Fruit fly (Drosophila melanogaster) whole organism, embryonic: ENCODE data around the gene sky.

ENCODE experiments used
- B-H2 ChIP-seq: fragments of 200-800 bp; sonication (Bioruptor generic); optimal IDR thresholded peaks from 2 replicates; lab custom pipeline; 2018; ENCODE audit warnings: missing biosample characterization, mild to moderate bottlenecking, missing genetic modification characterization
- C15 ChIP-seq: fragments of 200-800 bp; sonication (Bioruptor generic); IDR thresholded peaks from 3 replicates; pipeline ENCODE4 v1.3.6; 2022; ENCODE audit warnings: missing biosample characterization, missing genetic modification characterization
- CG1024 ChIP-seq: fragments of 200-800 bp; sonication (Bioruptor generic); IDR thresholded peaks from 2 replicates; pipeline ENCODE4 v1.3.6; 2022; ENCODE audit warnings: missing biosample characterization, missing genetic modification characterization
- CG12236 ChIP-seq: fragments of 200-800 bp; sonication (Bioruptor generic); optimal IDR thresholded peaks from 2 replicates; lab custom pipeline; 2016; ENCODE audit warnings: missing biosample characterization, missing genetic modification characterization
- CG1529 ChIP-seq: fragments of 200-800 bp; sonication (Bioruptor generic); optimal IDR thresholded peaks from 3 replicates; lab custom pipeline; 2018; ENCODE audit warnings: missing biosample characterization, missing genetic modification characterization
- CG15479 ChIP-seq: fragments of 200-800 bp; sonication (Bioruptor generic); optimal IDR thresholded peaks from 3 replicates; lab custom pipeline; 2019; ENCODE audit warnings: missing biosample characterization, mild to moderate bottlenecking, missing genetic modification characterization, moderate library complexity
- CG1603 ChIP-seq: fragments of 200-800 bp; sonication (Bioruptor generic); optimal IDR thresholded peaks from 2 replicates; lab custom pipeline; 2019; ENCODE audit warnings: missing biosample characterization, mild to moderate bottlenecking, missing genetic modification characterization, moderate library complexity
- CG16779 ChIP-seq: fragments of 200-800 bp; sonication (Bioruptor generic); IDR thresholded peaks from 2 replicates; pipeline ENCODE4 v1.3.6; 2022; ENCODE audit warnings: missing biosample characterization, missing genetic modification characterization
- CG17359 ChIP-seq: fragments of 200-800 bp; sonication (Bioruptor generic); optimal IDR thresholded peaks from 3 replicates; lab custom pipeline; 2018; ENCODE audit warnings: missing biosample characterization, mild to moderate bottlenecking, missing genetic modification characterization, moderate library complexity
- CG18476 ChIP-seq: fragments of 200-800 bp; sonication (Bioruptor generic); optimal IDR thresholded peaks from 2 replicates; lab custom pipeline; 2016; ENCODE audit warnings: missing biosample characterization, mild to moderate bottlenecking, missing genetic modification characterization
- CG2199 ChIP-seq: fragments of 200-800 bp; sonication (Bioruptor generic); IDR thresholded peaks from 3 replicates; pipeline ENCODE4 v1.3.6; 2022; ENCODE audit warnings: missing biosample characterization, missing genetic modification characterization
- CG30431 ChIP-seq: fragments of 200-800 bp; sonication (Bioruptor generic); optimal IDR thresholded peaks from 2 replicates; lab custom pipeline; 2017; ENCODE audit warnings: missing biosample characterization, missing genetic modification characterization
- CG32532 ChIP-seq: fragments of 200-800 bp; sonication (Bioruptor generic); IDR thresholded peaks from 2 replicates; pipeline ENCODE4 v1.3.6; 2022; ENCODE audit warnings: missing biosample characterization, missing genetic modification characterization
- CG34224 ChIP-seq: fragments of 200-800 bp; sonication (Bioruptor generic); IDR thresholded peaks from 3 replicates; pipeline ENCODE4 v1.3.6; 2022; ENCODE audit warnings: missing biosample characterization, missing genetic modification characterization; ENCODE audit not compliant: partially characterized antibody
- CG3838 ChIP-seq: fragments of 200-800 bp; sonication (Bioruptor generic); optimal IDR thresholded peaks from 3 replicates; lab custom pipeline; 2016; ENCODE audit warnings: missing biosample characterization, missing genetic modification characterization
- CG3995 ChIP-seq: fragments of 200-800 bp; sonication (Bioruptor generic); optimal IDR thresholded peaks from 3 replicates; lab custom pipeline; 2016; ENCODE audit warnings: missing biosample characterization, missing genetic modification characterization
- CG4730 ChIP-seq: fragments of 200-800 bp; sonication (Bioruptor generic); IDR thresholded peaks from 2 replicates; pipeline ENCODE4 v1.3.6; 2022; ENCODE audit warnings: missing biosample characterization, missing genetic modification characterization
- CG6765 ChIP-seq: fragments of 200-800 bp; sonication (Bioruptor generic); optimal IDR thresholded peaks from 3 replicates; lab custom pipeline; 2017; ENCODE audit warnings: missing biosample characterization, mild to moderate bottlenecking, missing genetic modification characterization
- CG9797 ChIP-seq: fragments of 200-800 bp; sonication (Bioruptor generic); optimal IDR thresholded peaks from 3 replicates; lab custom pipeline; 2018; ENCODE audit warnings: missing biosample characterization, mild to moderate bottlenecking, missing genetic modification characterization
- Dad ChIP-seq: fragments of 200-800 bp; sonication (Bioruptor generic); optimal IDR thresholded peaks from 3 replicates; lab custom pipeline; 2016; ENCODE audit warnings: missing biosample characterization, missing genetic modification characterization
- Deaf1 ChIP-seq: fragments of 200-800 bp; optimal IDR thresholded peaks from 3 replicates; lab custom pipeline; 2019; ENCODE audit warnings: missing biosample characterization, mild to moderate bottlenecking, missing genetic modification characterization, moderate library complexity
- Fer2 ChIP-seq: fragments of 200-800 bp; sonication (Bioruptor generic); optimal IDR thresholded peaks from 2 replicates; lab custom pipeline; 2018; ENCODE audit warnings: missing biosample characterization, mild to moderate bottlenecking, missing genetic modification characterization, moderate library complexity
- Gsc ChIP-seq: fragments of 200-800 bp; sonication (Bioruptor generic); IDR thresholded peaks from 2 replicates; pipeline ENCODE4 v1.3.6; 2022; ENCODE audit warnings: missing biosample characterization, missing genetic modification characterization
- H15 ChIP-seq: fragments of 200-800 bp; sonication (Bioruptor generic); IDR thresholded peaks from 3 replicates; pipeline ENCODE4 v1.3.6; 2022; ENCODE audit warnings: missing biosample characterization, missing genetic modification characterization
- Hr51 ChIP-seq, 2 experiments: fragments of 200-800 bp; sonication (Bioruptor generic); optimal IDR thresholded peaks; 2 replicates in 1 of 2; 3 replicates in 1 of 2; lab custom pipeline; 2016 to 2018; ENCODE audit warnings: missing biosample characterization in 2 of 2, missing genetic modification characterization in 2 of 2, mild to moderate bottlenecking in 1 of 2, moderate library complexity in 1 of 2
- Lpt ChIP-seq: fragments of >200 bp; optimal IDR thresholded peaks from 2 replicates; lab custom pipeline; 2018; ENCODE audit warnings: missing biosample characterization, missing genetic modification characterization
- Mes4 ChIP-seq: fragments of 200-800 bp; sonication (Bioruptor generic); optimal IDR thresholded peaks from 2 replicates; lab custom pipeline; 2016; ENCODE audit warnings: missing biosample characterization, missing genetic modification characterization
- Mrtf ChIP-seq: fragments of 200-800 bp; sonication (Bioruptor generic); IDR thresholded peaks from 3 replicates; pipeline ENCODE4 v1.3.6; 2022; ENCODE audit warnings: missing biosample characterization, missing genetic modification characterization
- Neu2 ChIP-seq: fragments of 200-800 bp; sonication (Bioruptor generic); optimal IDR thresholded peaks from 3 replicates; lab custom pipeline; 2016; ENCODE audit warnings: missing biosample characterization, missing genetic modification characterization, borderline replicate concordance
- Nf-YA ChIP-seq: fragments of 200-800 bp; sonication (Bioruptor generic); IDR thresholded peaks from 2 replicates; pipeline ENCODE4 v1.3.6; 2022; ENCODE audit warnings: missing biosample characterization, missing genetic modification characterization
- Sin3A ChIP-seq: fragments of >200 bp; optimal IDR thresholded peaks from 2 replicates; lab custom pipeline; 2018
- Sry-β ChIP-seq: fragments of 200-800 bp; sonication (Bioruptor generic); optimal IDR thresholded peaks from 2 replicates; lab custom pipeline; 2018; ENCODE audit warnings: missing biosample characterization, mild to moderate bottlenecking, missing genetic modification characterization, moderate library complexity
- Sry-δ ChIP-seq: fragments of 200-800 bp; sonication (Bioruptor generic); optimal IDR thresholded peaks from 2 replicates; lab custom pipeline; 2016; ENCODE audit warnings: missing biosample characterization, missing genetic modification characterization
- Tbp ChIP-seq: fragments of >200 bp; optimal IDR thresholded peaks from 2 replicates; lab custom pipeline; 2018; ENCODE audit warnings: missing biosample characterization, missing genetic modification characterization
- br ChIP-seq: fragments of >200 bp; optimal IDR thresholded peaks from 2 replicates; lab custom pipeline; 2017
- chm ChIP-seq: fragments of 200-800 bp; sonication (Bioruptor generic); IDR thresholded peaks from 2 replicates; pipeline ENCODE4 v1.3.6; 2022; ENCODE audit warnings: missing biosample characterization, missing genetic modification characterization
- dmrt99B ChIP-seq: fragments of 200-800 bp; sonication (Bioruptor generic); optimal IDR thresholded peaks from 2 replicates; lab custom pipeline; 2018; ENCODE audit warnings: missing biosample characterization, mild to moderate bottlenecking, missing genetic modification characterization, moderate library complexity
- emc ChIP-seq: fragments of 200-800 bp; sonication (Bioruptor generic); optimal IDR thresholded peaks from 2 replicates; lab custom pipeline; 2016; ENCODE audit warnings: missing biosample characterization, missing genetic modification characterization
- grn ChIP-seq: fragments of 200-800 bp; sonication (Bioruptor generic); optimal IDR thresholded peaks from 3 replicates; lab custom pipeline; 2017; ENCODE audit warnings: missing biosample characterization, missing genetic modification characterization
- jing ChIP-seq: fragments of 200-800 bp; sonication (Bioruptor generic); optimal IDR thresholded peaks from 2 replicates; lab custom pipeline; 2018; ENCODE audit warnings: missing biosample characterization, mild to moderate bottlenecking, missing genetic modification characterization
- jumu ChIP-seq: fragments of 200-800 bp; sonication (Bioruptor generic); optimal IDR thresholded peaks from 3 replicates; lab custom pipeline; 2016; ENCODE audit warnings: missing biosample characterization, missing genetic modification characterization
- knrl ChIP-seq: fragments of 200-800 bp; sonication (Bioruptor generic); IDR thresholded peaks from 3 replicates; pipeline ENCODE4 v1.3.6; 2022; ENCODE audit warnings: missing biosample characterization, missing genetic modification characterization; ENCODE audit not compliant: partially characterized antibody
- mam ChIP-seq: fragments of 200-800 bp; sonication (Bioruptor generic); optimal IDR thresholded peaks from 3 replicates; lab custom pipeline; 2016; ENCODE audit warnings: missing biosample characterization, missing genetic modification characterization
- peb ChIP-seq: fragments of 200-800 bp; sonication (Bioruptor generic); IDR thresholded peaks from 2 replicates; pipeline ENCODE4 v1.3.6; 2022; ENCODE audit warnings: missing biosample characterization, missing genetic modification characterization
- pho ChIP-seq: fragments of 200-800 bp; sonication (Bioruptor generic); optimal IDR thresholded peaks from 2 replicates; lab custom pipeline; 2016; ENCODE audit warnings: missing biosample characterization, missing genetic modification characterization
- ranshi ChIP-seq: fragments of 200-800 bp; sonication (Bioruptor generic); IDR thresholded peaks from 2 replicates; pipeline ENCODE4 v1.3.6; 2022; ENCODE audit warnings: missing biosample characterization, missing genetic modification characterization
- sim ChIP-seq: fragments of 200-800 bp; sonication (Bioruptor generic); IDR thresholded peaks from 2 replicates; pipeline ENCODE4 v1.3.6; 2022; ENCODE audit warnings: missing biosample characterization, missing genetic modification characterization
- sisA ChIP-seq: fragments of 200-800 bp; sonication (Bioruptor generic); IDR thresholded peaks from 2 replicates; pipeline ENCODE4 v1.3.6; 2022; ENCODE audit warnings: missing biosample characterization, missing genetic modification characterization
- tin ChIP-seq: fragments of 200-800 bp; sonication (Bioruptor generic); optimal IDR thresholded peaks from 3 replicates; lab custom pipeline; 2016; ENCODE audit warnings: missing biosample characterization, missing genetic modification characterization
- zfh2 ChIP-seq: fragments of 200-800 bp; sonication (Bioruptor generic); optimal IDR thresholded peaks from 2 replicates; lab custom pipeline; 2016; ENCODE audit warnings: missing biosample characterization, missing genetic modification characterization

Gene sky

DNA sequence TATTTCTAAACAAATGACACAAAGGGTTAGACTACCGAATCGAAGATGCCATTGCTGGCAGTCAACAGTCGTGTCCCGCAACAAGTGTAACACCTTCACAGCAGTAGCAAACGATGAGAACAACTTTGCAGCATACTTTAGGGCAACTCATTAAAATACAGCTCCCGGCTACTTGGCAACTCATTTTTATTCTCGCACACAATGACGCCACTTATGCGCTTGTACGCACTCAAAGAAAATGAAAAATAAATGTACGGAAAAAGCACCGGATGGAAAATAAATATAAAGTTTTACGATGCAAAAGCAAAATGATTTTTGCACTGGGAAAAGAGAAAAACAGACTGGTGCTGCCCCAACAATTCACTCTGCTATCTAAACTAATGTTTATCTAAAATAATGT, 27.5 kb downstream of the sky start (continued):
- TF ChIP-seq CG1024 (GFP tag; lab: Robert Waterston, UW) (peak; percentile 26; the same call in 1 of the 2 replicates), CG34224 (no peak), emc (GFP tag; lab: Kevin White, UChicago) (no peak), jumu (GFP tag; lab: Kevin White, UChicago) (no peak), CG15479 (GFP tag; lab: Kevin White, UChicago) (no peak), CG30431 (no peak), ranshi (GFP tag; lab: Robert Waterston, UW) (0 out of 2 replicates have a peak, but pooled peaks have one; percentile 25)

DNA sequence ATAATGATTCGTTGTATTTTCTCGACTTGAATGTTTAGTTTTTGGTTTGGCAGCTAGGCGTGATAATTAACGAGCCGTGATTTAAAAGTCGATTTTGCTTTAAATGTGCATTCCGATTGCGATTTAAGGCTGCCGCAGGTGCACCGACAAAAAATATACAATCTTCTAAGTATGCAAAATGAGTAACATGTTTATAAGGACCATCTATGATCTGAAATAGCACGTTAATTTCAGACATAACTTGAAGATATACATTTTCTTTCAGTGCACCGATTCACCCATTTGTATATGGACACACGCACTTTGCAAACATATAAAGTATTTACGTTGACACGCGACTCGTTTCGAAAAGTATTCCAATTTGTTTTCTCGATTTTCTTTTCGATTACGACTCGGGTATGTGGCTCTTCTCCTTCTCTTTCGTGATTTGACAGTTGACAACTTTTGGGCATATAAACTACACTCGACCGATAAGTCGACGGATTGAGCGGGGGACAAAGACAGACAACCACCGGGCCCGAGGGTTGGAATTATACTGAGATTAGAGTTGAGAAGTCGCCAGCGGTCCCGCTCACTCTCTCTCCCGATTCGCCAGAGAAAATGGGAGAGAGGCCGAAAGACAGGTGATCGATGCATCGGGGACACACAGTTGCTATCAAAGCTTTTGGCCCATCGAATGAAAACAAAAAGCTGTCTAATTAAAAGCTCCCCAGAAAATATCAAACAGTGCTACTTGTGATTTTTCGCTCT, 28.7 kb downstream of the sky start:
- TF ChIP-seq Dad (GFP tag; lab: Kevin White, UChicago) (peak; percentile 36), Fer2 (tag; lab: Kevin White, UChicago) (no peak), grn (no peak), Lpt (GFP tag; lab: Kevin White, UChicago) (no peak), Sin3A (lab: Kevin White, UChicago) (no peak), tin (peak; percentile 36), CG18476 (GFP tag; lab: Kevin White, UChicago) (no peak), dmrt99B (peak; percentile 65), chm (GFP tag; lab: Robert Waterston, UW) (0 out of 2 replicates have a peak, but pooled peaks have one; percentile 60), zfh2 (GFP tag; lab: Kevin White, UChicago) (no peak), br (lab: Kevin White, UChicago) (no peak), H15 (GFP tag; lab: Robert Waterston, UW) (0 out of 3 replicates have a peak, but pooled peaks have one; percentile 35), sisA (GFP tag; lab: Robert Waterston, UW) (peak; percentile 39; the same call in 1 of the 2 replicates), Neu2 (GFP tag; lab: Kevin White, UChicago) (no peak), CG32532 (GFP tag; lab: Robert Waterston, UW) (no peak; the same call in 1 of the 2 replicates), Nf-YA (GFP tag; lab: Robert Waterston, UW) (no peak), Gsc (GFP tag; lab: Robert Waterston, UW) (no peak), knrl (GFP tag; lab: Robert Waterston, UW) (no peak), Mes4 (GFP tag; lab: Kevin White, UChicago) (no peak), Mrtf (GFP tag; lab: Robert Waterston, UW) (no peak), pho (GFP tag; lab: Kevin White, UChicago) (no peak), peb (GFP tag; lab: Robert Waterston, UW) (no peak), C15 (GFP tag; lab: Robert Waterston, UW) (no peak), CG1529 (GFP tag; lab: Kevin White, UChicago) (peak; percentile 42), mam (GFP tag; lab: Kevin White, UChicago) (no peak), CG6765 (GFP tag; lab: Kevin White, UChicago) (no peak), jing (no peak), CG3995 (no peak), CG1603 (tag; lab: Kevin White, UChicago) (peak; percentile 67), CG3838 (GFP tag; lab: Kevin White, UChicago) (no peak), Tbp (GFP tag; lab: Kevin White, UChicago) (no peak), CG16779 (GFP tag; lab: Robert Waterston, UW) (no peak), CG9797 (GFP tag; lab: Kevin White, UChicago) (no peak), Sry-δ (GFP tag; lab: Kevin White, UChicago) (peak; percentile 5), Hr51 (GFP tag; optimal IDR thresholded peaks at IDR 0.05; lab: Kevin White, UChicago) (peak in 1 of 2 experiments; percentile 50), Sry-β (peak; percentile 21), CG17359 (peak; percentile 53), CG4730 (no peak), CG12236 (GFP tag; lab: Kevin White, UChicago) (no peak), Deaf1 (tag; lab: Kevin White, UChicago) (peak; percentile 32), CG2199 (GFP tag; lab: Robert Waterston, UW) (no peak), sim (GFP tag; lab: Robert Waterston, UW) (no peak), B-H2 (GFP tag; lab: Kevin White, UChicago) (no peak)
